Fruit fly (Drosophila melanogaster): ENCODE data around the gene mRpL40.

Gene mRpL40

DNA sequence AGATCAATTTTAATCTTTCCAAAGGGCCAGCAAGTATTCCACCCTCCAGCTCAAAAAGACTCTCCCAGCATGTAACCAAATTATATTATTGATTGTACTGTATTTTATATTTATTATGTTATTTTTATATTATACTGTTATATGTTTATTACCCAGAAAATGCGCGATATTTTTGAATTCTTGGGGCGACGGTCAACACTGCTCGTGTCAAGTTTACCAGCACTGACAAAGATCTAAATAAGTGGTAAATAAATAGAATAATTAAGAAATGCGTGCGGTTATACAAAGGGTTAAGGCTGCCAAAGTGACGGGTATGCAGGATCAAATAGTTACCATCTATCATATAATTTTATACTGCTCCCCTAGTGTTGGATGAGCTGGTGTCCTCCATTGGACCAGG is 22.1 kb downstream of the mRpL40 start, which contains the start of gene Dtd:
TSS of gene Dtd (plus strand) at position 248 of the 400 bp plus-strand sequence.
- TF ChIP-seq GATAd (GFP tag; optimal IDR thresholded peaks at IDR 0.05): no peak
- no peak for TF ChIP-seq rgr (GFP tag; optimal IDR thresholded peaks at IDR 0.05)

DNA sequence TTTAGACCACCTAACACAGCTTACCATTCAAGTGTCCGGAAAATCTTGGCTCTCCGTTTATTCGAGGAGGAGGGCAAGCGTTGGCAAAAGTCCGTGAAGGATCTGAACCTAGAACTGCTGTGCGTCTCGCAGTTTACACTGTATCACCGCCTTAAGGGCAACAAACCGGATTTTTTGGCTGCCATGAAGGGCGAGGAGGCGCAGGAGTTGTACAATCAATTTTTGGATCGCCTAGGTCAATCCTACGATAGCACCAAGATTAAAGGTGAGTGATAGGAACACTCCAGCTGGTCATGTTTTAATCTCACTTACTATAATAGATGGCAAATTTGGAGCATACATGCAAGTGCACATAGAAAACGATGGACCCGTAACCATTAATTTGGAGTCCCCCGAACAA is 22.6 kb downstream of the mRpL40 start:
- TF ChIP-seq Dfd (GFP tag; optimal IDR thresholded peaks at IDR 0.05) (no peak), sv (GFP tag; optimal IDR thresholded peaks at IDR 0.05) (no peak), Hnf4 (GFP tag; optimal IDR thresholded peaks at IDR 0.05) (no peak), br (GFP tag; optimal IDR thresholded peaks at IDR 0.05) (no peak), Vsx2 (GFP tag; optimal IDR thresholded peaks at IDR 0.05; ENCODE audit: partially characterized antibody) (no peak), sage (GFP tag; optimal IDR thresholded peaks at IDR 0.05) (no peak), Myc (optimal IDR thresholded peaks at IDR 0.05) (no peak), Abd-B (GFP tag; optimal IDR thresholded peaks at IDR 0.05) (no peak), jim (GFP tag; optimal IDR thresholded peaks at IDR 0.05) (no peak), CrebA (GFP tag; optimal IDR thresholded peaks at IDR 0.05; ENCODE audit: borderline replicate concordance) (no peak), Hr83 (GFP tag; optimal IDR thresholded peaks at IDR 0.05; ENCODE audit: poor library complexity, severe bottlenecking) (no peak), foxo (GFP tag; optimal IDR thresholded peaks at IDR 0.05) (no peak), Mio (GFP tag; optimal IDR thresholded peaks at IDR 0.05) (no peak), lola (GFP tag; optimal IDR thresholded peaks at IDR 0.05) (no peak), woc (GFP tag; optimal IDR thresholded peaks at IDR 0.05) (no peak), Sp1 (GFP tag; optimal IDR thresholded peaks at IDR 0.05) (no peak), psq (GFP tag; optimal IDR thresholded peaks at IDR 0.05) (no peak), dsf (GFP tag; optimal IDR thresholded peaks at IDR 0.05; ENCODE audit: borderline replicate concordance) (no peak), Jra (GFP tag; optimal IDR thresholded peaks at IDR 0.05) (no peak), pan (optimal IDR thresholded peaks at IDR 0.05) (no peak)

DNA sequence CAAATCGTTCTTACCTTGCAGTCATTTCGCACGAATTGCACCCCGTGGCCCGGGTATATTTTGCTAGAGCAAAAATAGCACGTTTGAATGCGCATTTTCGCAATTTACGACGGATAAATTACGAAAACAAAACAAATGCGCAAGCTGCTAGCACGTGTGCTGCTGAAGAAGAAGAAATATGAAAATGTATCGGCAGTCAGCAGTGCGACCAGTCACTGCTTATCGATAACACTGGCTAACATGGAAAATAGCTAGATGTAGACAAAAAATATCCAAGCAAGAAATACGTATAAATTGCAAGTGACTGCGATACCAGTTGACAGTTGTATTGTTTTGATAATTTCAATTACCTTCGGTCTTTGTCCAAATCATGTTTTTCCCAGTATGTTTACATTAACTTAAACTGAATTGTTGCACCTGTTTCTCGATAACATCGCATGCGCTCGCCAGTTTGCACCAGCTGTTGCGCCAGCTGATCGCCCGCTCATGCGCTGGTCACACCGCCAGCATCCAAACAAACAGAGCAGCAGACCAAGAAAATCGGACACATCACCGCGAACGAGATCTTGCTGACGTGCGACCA is 23.8 kb downstream of the mRpL40 start, which contains the start of the genes RpL24-like and CG5276:
TSS of gene RpL24-like (minus strand) at position 188 of the 583 bp plus-strand sequence.
TSS of gene CG5276 (plus strand) at position 344 of the 583 bp plus-strand sequence.
- TF ChIP-seq Myc (optimal IDR thresholded peaks at IDR 0.05) (peak; percentile 92), Dif (GFP tag; optimal IDR thresholded peaks at IDR 0.05; ENCODE audit: partially characterized antibody) (no peak), psq (GFP tag; optimal IDR thresholded peaks at IDR 0.05) (no peak)

DNA sequence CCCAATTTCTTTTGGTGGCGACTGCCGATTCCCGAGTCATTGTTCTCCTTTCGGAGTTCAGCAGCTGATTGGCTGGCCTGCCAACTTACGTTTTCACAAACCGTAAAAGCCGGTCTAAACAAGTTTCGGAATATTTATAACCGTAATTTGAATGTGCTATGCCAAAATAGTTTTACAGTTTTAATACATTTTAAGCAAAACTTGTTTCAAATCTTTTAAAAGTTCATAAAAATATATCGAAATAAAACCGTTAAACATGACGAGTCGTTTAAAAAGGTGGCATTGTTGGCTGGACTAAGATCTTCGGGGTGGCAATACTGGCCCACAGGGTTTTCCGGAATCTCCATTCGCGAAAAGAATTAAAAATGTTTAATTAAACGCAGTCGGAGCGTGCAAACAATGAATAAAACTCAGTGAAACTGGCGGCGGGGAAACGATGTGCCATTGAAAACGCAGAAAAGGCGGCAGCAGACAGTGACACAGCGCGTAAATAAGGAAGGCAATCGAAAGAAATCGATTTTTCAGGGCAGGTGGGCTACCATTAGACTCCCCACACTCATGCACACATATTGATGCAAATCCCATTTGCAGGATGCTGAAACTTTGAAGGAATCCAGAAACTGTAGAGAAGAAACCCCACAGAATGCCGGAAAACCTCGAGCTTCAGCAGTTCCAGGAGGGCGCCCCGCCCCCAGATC is 28.0 kb downstream of the mRpL40 start, which contains the start of the genes Exd2 and CG5281:
TSS of gene Exd2 (minus strand) at position 167 of the 698 bp plus-strand sequence.
TSS of gene CG5281 (plus strand) at position 314 of the 698 bp plus-strand sequence.
- no peak for TF ChIP-seq GATAd (GFP tag; optimal IDR thresholded peaks at IDR 0.05)
- peak; percentile 19 for TF ChIP-seq Myc (optimal IDR thresholded peaks at IDR 0.05)
- TF ChIP-seq Sp1 (GFP tag; optimal IDR thresholded peaks at IDR 0.05): peak; percentile 13
- TF ChIP-seq h (GFP tag; optimal IDR thresholded peaks at IDR 0.05): peak; percentile 38
- no peak for TF ChIP-seq lola (GFP tag; optimal IDR thresholded peaks at IDR 0.05)
- peak; percentile 59 for TF ChIP-seq ey (GFP tag; optimal IDR thresholded peaks at IDR 0.05)
- TF ChIP-seq Rel (GFP tag; optimal IDR thresholded peaks at IDR 0.05): no peak
- peak; percentile 92 for TF ChIP-seq Rel (tag; optimal IDR thresholded peaks at IDR 0.05)
- TF ChIP-seq psq (GFP tag; optimal IDR thresholded peaks at IDR 0.05): peak; percentile 17
- TF ChIP-seq sv (GFP tag; optimal IDR thresholded peaks at IDR 0.05): peak; percentile 11
- no peak for TF ChIP-seq usp (GFP tag; optimal IDR thresholded peaks at IDR 0.05)
- peak; percentile 7 for TF ChIP-seq CG32264 (GFP tag; optimal IDR thresholded peaks at IDR 0.05)
- TF ChIP-seq HLH106 (tag; optimal IDR thresholded peaks at IDR 0.05): peak; percentile 31
- TF ChIP-seq Dif (GFP tag; optimal IDR thresholded peaks at IDR 0.05; ENCODE audit: partially characterized antibody): no peak
- TF ChIP-seq foxo (GFP tag; optimal IDR thresholded peaks at IDR 0.05): peak in 1 of 2 experiments; percentile 47
- peak; percentile 60 for TF ChIP-seq CG9705 (GFP tag; optimal IDR thresholded peaks at IDR 0.05)

DNA sequence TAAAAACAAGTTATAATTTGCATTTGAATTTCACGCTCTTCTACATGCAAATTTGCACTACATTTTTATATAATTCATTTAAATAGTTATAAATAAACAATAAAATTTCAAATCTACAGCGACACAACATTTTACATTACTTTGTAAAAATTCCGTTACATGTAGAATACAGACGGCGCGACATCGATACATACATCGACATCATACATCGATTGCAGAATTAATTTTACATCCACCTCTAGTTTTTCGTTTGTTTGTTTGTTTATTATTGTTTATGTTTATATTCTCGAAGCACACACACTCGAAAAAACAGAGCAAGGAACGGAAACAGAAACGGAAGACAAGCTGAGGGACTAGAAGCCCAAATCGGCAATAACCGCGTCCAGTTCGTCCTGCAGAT is 29.8 kb downstream of the mRpL40 start, which contains the start of gene CG17230:
TSS of gene CG17230 (plus strand) at position 258 of the 400 bp plus-strand sequence.
- TF ChIP-seq Hr83 (GFP tag; optimal IDR thresholded peaks at IDR 0.05; ENCODE audit: poor library complexity, severe bottlenecking) (no peak), usp (GFP tag; optimal IDR thresholded peaks at IDR 0.05) (no peak), tai (GFP tag; optimal IDR thresholded peaks at IDR 0.05) (no peak), pan (optimal IDR thresholded peaks at IDR 0.05) (no peak), woc (GFP tag; optimal IDR thresholded peaks at IDR 0.05) (no peak), Hr78 (GFP tag; optimal IDR thresholded peaks at IDR 0.05) (no peak), Sp1 (GFP tag; optimal IDR thresholded peaks at IDR 0.05) (no peak), lola (GFP tag; optimal IDR thresholded peaks at IDR 0.05) (no peak), rgr (GFP tag; optimal IDR thresholded peaks at IDR 0.05) (no peak), Hnf4 (GFP tag; optimal IDR thresholded peaks at IDR 0.05) (no peak), Abd-B (GFP tag; optimal IDR thresholded peaks at IDR 0.05) (no peak), Dfd (GFP tag; optimal IDR thresholded peaks at IDR 0.05) (no peak), Mio (GFP tag; optimal IDR thresholded peaks at IDR 0.05) (no peak), ey (GFP tag; optimal IDR thresholded peaks at IDR 0.05) (no peak), sv (GFP tag; optimal IDR thresholded peaks at IDR 0.05) (no peak), foxo (GFP tag; optimal IDR thresholded peaks at IDR 0.05) (no peak), fru (GFP tag; optimal IDR thresholded peaks at IDR 0.05) (no peak)
